Fruit fly (Drosophila melanogaster) whole organism, pupa: ENCODE measurements around the gene fwe.

Experiments
- CG14655 ChIP-seq: fragments of 200-800 bp; sonication (Bioruptor generic); optimal IDR thresholded peaks from 3 replicates; lab custom pipeline; 2017; ENCODE audit warnings: mild to moderate bottlenecking, missing biosample characterization, missing genetic modification reagents, missing genetic modification characterization
- CG15710 ChIP-seq: fragments of 200-800 bp; sonication (Bioruptor generic); optimal IDR thresholded peaks from 2 replicates; lab custom pipeline; 2018; ENCODE audit warnings: missing biosample characterization, mild to moderate bottlenecking, missing genetic modification characterization, moderate library complexity
- CG17806 ChIP-seq: fragments of 200-800 bp; sonication (Bioruptor generic); optimal IDR thresholded peaks from 2 replicates; lab custom pipeline; 2018; ENCODE audit warnings: missing biosample characterization, mild to moderate bottlenecking, missing genetic modification characterization, moderate library complexity
- CG32121 ChIP-seq: fragments of 200-800 bp; sonication (Bioruptor generic); IDR thresholded peaks from 2 replicates; pipeline ENCODE4 v1.3.6; 2022; ENCODE audit warnings: missing biosample characterization, missing genetic modification characterization
- CG34367 ChIP-seq: fragments of 200-800 bp; sonication (Bioruptor generic); optimal IDR thresholded peaks from 2 replicates; lab custom pipeline; 2018; ENCODE audit warnings: missing biosample characterization, mild to moderate bottlenecking, missing genetic modification characterization
- CG9948 ChIP-seq: fragments of 200-800 bp; sonication (Bioruptor generic); optimal IDR thresholded peaks from 2 replicates; lab custom pipeline; 2018; ENCODE audit warnings: missing biosample characterization, mild to moderate bottlenecking, missing genetic modification characterization, moderate library complexity
- EcR ChIP-seq: fragments of 200-800 bp; sonication (Bioruptor generic); optimal IDR thresholded peaks from 3 replicates; lab custom pipeline; 2019; ENCODE audit warnings: missing biosample characterization, missing genetic modification characterization, mild to moderate bottlenecking, moderate library complexity, missing genetic modification reagents
- Pif1A ChIP-seq: fragments of 200-800 bp; sonication (Bioruptor generic); optimal IDR thresholded peaks from 3 replicates; lab custom pipeline; 2016; ENCODE audit warnings: missing biosample characterization, missing genetic modification characterization
- Pif1B ChIP-seq: fragments of 200-800 bp; sonication (Bioruptor generic); optimal IDR thresholded peaks from 3 replicates; lab custom pipeline; 2016; ENCODE audit warnings: missing biosample characterization, missing genetic modification characterization
- fd96Ca ChIP-seq: fragments of 200-800 bp; sonication (Bioruptor generic); IDR thresholded peaks from 3 replicates; pipeline ENCODE4 v1.3.6; 2022; ENCODE audit warnings: missing biosample characterization, missing genetic modification characterization

DNA sequence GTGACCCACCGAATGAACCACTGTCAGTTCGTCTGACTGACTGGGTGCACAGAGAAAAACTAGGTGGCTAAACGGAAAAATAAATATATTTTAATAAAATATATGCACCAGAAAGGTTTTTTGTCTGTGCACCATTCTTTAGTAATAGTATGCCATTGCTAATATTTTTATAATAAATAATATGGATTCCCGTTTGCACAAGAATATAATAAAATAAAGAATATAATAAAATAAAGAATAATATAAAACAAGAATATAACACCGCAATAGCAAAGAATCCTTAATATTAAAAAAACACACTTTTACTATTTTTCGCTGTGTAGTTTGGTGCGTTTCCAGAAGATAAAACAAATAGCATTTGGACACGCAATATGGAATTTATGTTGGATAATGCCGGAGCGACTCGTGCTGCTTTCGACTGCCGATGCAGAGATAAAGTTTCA, 47.2 kb downstream of the fwe start:
- TF ChIP-seq Pif1A (GFP tag; lab: Kevin White, UChicago) (no peak), Pif1B (no peak), CG9948 (tag; lab: Kevin White, UChicago) (no peak), EcR (no peak), CG32121 (no peak), CG15710 (tag; lab: Kevin White, UChicago) (no peak), fd96Ca (GFP tag; lab: Robert Waterston, UW) (no peak), CG17806 (tag; lab: Kevin White, UChicago) (peak; percentile 1), CG14655 (GFP tag; lab: Kevin White, UChicago) (peak; percentile 27), CG34367 (tag; lab: Kevin White, UChicago) (no peak)
